Worm (Caenorhabditis elegans) whole organism, L4 larva: ENCODE data around the gene R11G1.1.
A peak's percentile ranks its signal among the peaks of the same experiment; 100 is the strongest.

Source experiments
- D1046.2 ChIP-seq: fragments of 200-800 bp; sonication (Bioruptor generic); IDR thresholded peaks from 2 replicates; pipeline ENCODE4 v1.3.6; 2022; ENCODE audit warnings: missing genetic modification characterization, missing compliant biosample characterization
- F37D6.2 ChIP-seq: sonication (generic microtip); optimal IDR thresholded peaks from 2 replicates; lab custom pipeline; 2016; ENCODE audit warnings: mild to moderate bottlenecking, missing genetic modification characterization, missing compliant biosample characterization
- T20F7.1 ChIP-seq: fragments of 200-800 bp; sonication (Bioruptor generic); optimal IDR thresholded peaks from 2 replicates; lab custom pipeline; 2018; ENCODE audit warnings: mild to moderate bottlenecking, missing genetic modification characterization, missing compliant biosample characterization
- T26A8.4 ChIP-seq: fragments of 200-800 bp; sonication (Bioruptor generic); IDR thresholded peaks from 2 replicates; pipeline ENCODE4 v1.3.6; 2022; ENCODE audit warnings: missing genetic modification characterization, missing compliant biosample characterization
- Y105C5A.15 ChIP-seq: fragments of 200-800 bp; sonication (Bioruptor generic); IDR thresholded peaks from 2 replicates; pipeline ENCODE4 v1.3.6; 2022; ENCODE audit warnings: missing genetic modification characterization, missing compliant biosample characterization
- Y5F2A.4 ChIP-seq: fragments of 200-800 bp; sonication (Bioruptor generic); optimal IDR thresholded peaks from 2 replicates; lab custom pipeline; 2018; ENCODE audit warnings: mild to moderate bottlenecking, missing genetic modification characterization, missing compliant biosample characterization
- Y75B8A.6 ChIP-seq: fragments of 200-800 bp; sonication (Bioruptor generic); IDR thresholded peaks from 2 replicates; pipeline ENCODE4 v1.3.6; 2022; ENCODE audit warnings: missing genetic modification reagents, missing genetic modification characterization, missing compliant biosample characterization
- ama-1 ChIP-seq: fragments of 150-350 bp; optimal IDR thresholded peaks from 2 replicates; lab custom pipeline; 2014; ENCODE audit warnings: inconsistent platforms, mixed read lengths
- arid-1 ChIP-seq: fragments of 200-800 bp; sonication (Bioruptor generic); conservative IDR thresholded peaks from 2 replicates; pipeline ENCODE4 v1.3.6; 2022; ENCODE audit warnings: missing genetic modification reagents, missing genetic modification characterization, missing compliant biosample characterization
- ceh-32 ChIP-seq: sonication (generic microtip); optimal IDR thresholded peaks from 2 replicates; lab custom pipeline; 2016; ENCODE audit warnings: mild to moderate bottlenecking, missing genetic modification characterization, missing compliant biosample characterization; ENCODE audit not compliant: poor library complexity
- ceh-44 ChIP-seq: fragments of 200-800 bp; sonication (Bioruptor generic); IDR thresholded peaks from 2 replicates; pipeline ENCODE4 v1.3.6; 2022; ENCODE audit warnings: missing genetic modification reagents, missing genetic modification characterization, missing compliant biosample characterization
- ceh-62 ChIP-seq: sonication (generic microtip); optimal IDR thresholded peaks from 2 replicates; lab custom pipeline; 2017; ENCODE audit warnings: missing biosample characterization, missing genetic modification characterization
- ces-1 ChIP-seq: fragments of 150-350 bp; sonication (generic microtip); optimal IDR thresholded peaks from 4 replicates; lab custom pipeline; 2014; ENCODE audit warnings: missing biosample characterization, missing genetic modification reagents, missing genetic modification characterization
- dmd-6 ChIP-seq: fragments of 200-800 bp; sonication (Bioruptor generic); IDR thresholded peaks from 2 replicates; pipeline ENCODE4 v1.3.6; 2022; ENCODE audit warnings: missing genetic modification reagents, missing genetic modification characterization, missing compliant biosample characterization
- dmd-9 ChIP-seq: fragments of 200-800 bp; sonication (Bioruptor generic); IDR thresholded peaks from 2 replicates; pipeline ENCODE4 v1.3.6; 2022; ENCODE audit warnings: missing genetic modification reagents, missing genetic modification characterization, missing compliant biosample characterization
- dpl-1 ChIP-seq: fragments of 150-350 bp; optimal IDR thresholded peaks from 2 replicates; lab custom pipeline; 2014; ENCODE audit warnings: missing biosample characterization, missing genetic modification reagents, missing genetic modification characterization
- egl-27 ChIP-seq: sonication (generic microtip); optimal IDR thresholded peaks from 3 replicates; lab custom pipeline; 2017; ENCODE audit warnings: missing biosample characterization, missing genetic modification reagents, missing genetic modification characterization
- fos-1 ChIP-seq: fragments of 150-350 bp; optimal IDR thresholded peaks from 2 replicates; lab custom pipeline; 2014; ENCODE audit warnings: missing biosample characterization, missing genetic modification characterization
- hif-1 ChIP-seq, 2 experiments: sonication (generic microtip); optimal IDR thresholded peaks; 2 replicates each; lab custom pipeline; 2016 to 2017; ENCODE audit warnings: missing compliant biosample characterization in 2 of 2, missing genetic modification characterization in 2 of 2, missing genetic modification reagents in 2 of 2, missing genotype in 2 of 2, mild to moderate bottlenecking in 1 of 2
- hlh-11 ChIP-seq: fragments of 200-800 bp; sonication (Bioruptor generic); optimal IDR thresholded peaks from 2 replicates; lab custom pipeline; 2018; ENCODE audit warnings: mild to moderate bottlenecking, missing genetic modification characterization, missing compliant biosample characterization
- jun-1 ChIP-seq: fragments of 150-350 bp; optimal IDR thresholded peaks from 2 replicates; lab custom pipeline; 2014; ENCODE audit warnings: missing biosample characterization, missing genetic modification reagents, missing genetic modification characterization
- lin-29 ChIP-seq: fragments of 200-800 bp; sonication (Bioruptor generic); IDR thresholded peaks from 2 replicates; pipeline ENCODE4 v1.3.6; 2022; ENCODE audit warnings: missing genetic modification reagents, missing genetic modification characterization, missing compliant biosample characterization
- lin-38 ChIP-seq: fragments of 200-800 bp; sonication (Bioruptor generic); IDR thresholded peaks from 2 replicates; pipeline ENCODE4 v1.3.6; 2022; ENCODE audit warnings: missing genetic modification reagents, missing genetic modification characterization, missing compliant biosample characterization
- lir-3 ChIP-seq: sonication (generic microtip); optimal IDR thresholded peaks from 2 replicates; lab custom pipeline; 2016; ENCODE audit warnings: mild to moderate bottlenecking, missing genetic modification characterization, missing compliant biosample characterization
- madf-5 ChIP-seq, 2 experiments: fragments of 200-800 bp; sonication (Bioruptor generic); IDR thresholded peaks; 2 replicates each; pipeline ENCODE4 v1.3.6; 2022; ENCODE audit warnings: missing compliant biosample characterization in 2 of 2, missing genetic modification characterization in 2 of 2
- mdt-29 ChIP-seq: fragments of 200-800 bp; sonication (Bioruptor generic); IDR thresholded peaks from 2 replicates; pipeline ENCODE4 v1.3.6; 2022; ENCODE audit warnings: missing genetic modification reagents, missing genetic modification characterization, missing compliant biosample characterization
- mxl-2 ChIP-seq: fragments of 200-800 bp; sonication (Bioruptor generic); conservative IDR thresholded peaks from 2 replicates; pipeline ENCODE4 v1.3.6; 2022; ENCODE audit warnings: missing genetic modification reagents, missing genetic modification characterization, missing compliant biosample characterization
- nhr-10 ChIP-seq: fragments of 150-350 bp; optimal IDR thresholded peaks from 2 replicates; lab custom pipeline; 2014; ENCODE audit warnings: missing biosample characterization, missing genetic modification characterization
- nhr-102 ChIP-seq: sonication (generic microtip); optimal IDR thresholded peaks from 2 replicates; lab custom pipeline; 2016; ENCODE audit warnings: mild to moderate bottlenecking, missing genetic modification characterization, moderate library complexity, missing compliant biosample characterization
- nhr-11 ChIP-seq: fragments of 150-350 bp; optimal IDR thresholded peaks from 2 replicates; lab custom pipeline; 2014; ENCODE audit warnings: missing biosample characterization, missing genetic modification characterization
- nhr-111 ChIP-seq: fragments of 200-800 bp; sonication (Bioruptor generic); optimal IDR thresholded peaks from 2 replicates; lab custom pipeline; 2018; ENCODE audit warnings: mild to moderate bottlenecking, missing genetic modification characterization, missing compliant biosample characterization
- nhr-25 ChIP-seq: sonication (generic microtip); optimal IDR thresholded peaks from 2 replicates; lab custom pipeline; 2017; ENCODE audit warnings: missing genetic modification characterization, mild to moderate bottlenecking, missing compliant biosample characterization, antibody characterized with exemption, moderate library complexity, borderline replicate concordance; ENCODE audit not compliant: insufficient read depth
- nhr-6 ChIP-seq: fragments of 150-350 bp; optimal IDR thresholded peaks from 2 replicates; lab custom pipeline; 2014; ENCODE audit warnings: missing biosample characterization, missing genetic modification characterization
- nhr-76 ChIP-seq: fragments of 150-350 bp; optimal IDR thresholded peaks from 2 replicates; lab custom pipeline; 2014; ENCODE audit warnings: missing biosample characterization, missing genetic modification characterization
- pha-4 ChIP-seq, 2 experiments: fragments of 150-350 bp in 1 of 2; fragments of 200-800 bp in 1 of 2; sonication (Bioruptor generic) in 1 of 2; IDR thresholded peaks in 1 of 2; optimal IDR thresholded peaks in 1 of 2; 2 replicates each; pipeline versions ENCODE4 v1.3.6 to Lab custom; 2014 to 2022; ENCODE audit warnings: missing genetic modification characterization in 2 of 2, missing genetic modification reagents in 2 of 2, missing biosample characterization in 1 of 2, missing compliant biosample characterization in 1 of 2
- php-3 ChIP-seq: fragments of 200-800 bp; sonication (Bioruptor generic); IDR thresholded peaks from 2 replicates; pipeline ENCODE4 v1.3.6; 2022; ENCODE audit warnings: missing genetic modification reagents, missing genetic modification characterization, missing compliant biosample characterization
- pqm-1 ChIP-seq: sonication (generic microtip); optimal IDR thresholded peaks from 2 replicates; lab custom pipeline; 2017; ENCODE audit warnings: missing biosample characterization, missing genetic modification characterization
- rbr-2 ChIP-seq: sonication (generic microtip); optimal IDR thresholded peaks from 2 replicates; lab custom pipeline; 2016; ENCODE audit warnings: missing genotype, missing genetic modification characterization, missing compliant biosample characterization
- saeg-2 ChIP-seq: fragments of 200-800 bp; sonication (Bioruptor generic); IDR thresholded peaks from 2 replicates; pipeline ENCODE4 v1.3.6; 2022; ENCODE audit warnings: missing genetic modification reagents, missing genetic modification characterization, missing compliant biosample characterization
- set-16 ChIP-seq: fragments of 200-800 bp; sonication (Bioruptor generic); IDR thresholded peaks from 2 replicates; pipeline ENCODE4 v1.3.6; 2022; ENCODE audit warnings: missing genetic modification reagents, missing genetic modification characterization, missing compliant biosample characterization
- skn-1 ChIP-seq: fragments of 150-350 bp; optimal IDR thresholded peaks from 2 replicates; lab custom pipeline; 2014; ENCODE audit warnings: missing biosample characterization, missing genetic modification characterization
- snpc-4 ChIP-seq: fragments of 150-350 bp; optimal IDR thresholded peaks from 2 replicates; lab custom pipeline; 2014; ENCODE audit warnings: missing biosample characterization, missing genetic modification characterization
- spr-1 ChIP-seq: sonication (generic microtip); optimal IDR thresholded peaks from 2 replicates; lab custom pipeline; 2016; ENCODE audit warnings: mild to moderate bottlenecking, missing genetic modification characterization, missing compliant biosample characterization
- tra-1 ChIP-seq: fragments of 200-800 bp; sonication (Bioruptor generic); IDR thresholded peaks from 2 replicates; pipeline ENCODE4 v1.3.6; 2022; ENCODE audit warnings: missing genetic modification reagents, missing genetic modification characterization, missing compliant biosample characterization
- unc-130 ChIP-seq: sonication (generic microtip); optimal IDR thresholded peaks from 2 replicates; lab custom pipeline; 2016; ENCODE audit warnings: missing genetic modification reagents, missing genetic modification characterization, missing compliant biosample characterization
- unc-39 ChIP-seq: sonication (generic microtip); optimal IDR thresholded peaks from 2 replicates; lab custom pipeline; 2017; ENCODE audit warnings: missing biosample characterization, missing genetic modification characterization
- vab-7 ChIP-seq: fragments of 200-800 bp; sonication (Bioruptor generic); IDR thresholded peaks from 2 replicates; pipeline ENCODE4 v1.3.6; 2022; ENCODE audit warnings: missing genetic modification reagents, missing genetic modification characterization, missing compliant biosample characterization
- zag-1 ChIP-seq: fragments of 150-350 bp; optimal IDR thresholded peaks from 2 replicates; lab custom pipeline; 2014; ENCODE audit warnings: missing biosample characterization, missing genetic modification characterization
- zfp-2 ChIP-seq: sonication (generic microtip); optimal IDR thresholded peaks from 2 replicates; lab custom pipeline; 2016; ENCODE audit warnings: mild to moderate bottlenecking, missing genetic modification characterization, missing compliant biosample characterization
- zip-11 ChIP-seq: fragments of 200-800 bp; sonication (Bioruptor generic); IDR thresholded peaks from 2 replicates; pipeline ENCODE4 v1.3.6; 2022; ENCODE audit warnings: missing genetic modification characterization, missing compliant biosample characterization
- ztf-11 ChIP-seq: fragments of 150-350 bp; optimal IDR thresholded peaks from 2 replicates; lab custom pipeline; 2014; ENCODE audit warnings: missing biosample characterization, missing genetic modification characterization

R11G1.1 gene

DNA sequence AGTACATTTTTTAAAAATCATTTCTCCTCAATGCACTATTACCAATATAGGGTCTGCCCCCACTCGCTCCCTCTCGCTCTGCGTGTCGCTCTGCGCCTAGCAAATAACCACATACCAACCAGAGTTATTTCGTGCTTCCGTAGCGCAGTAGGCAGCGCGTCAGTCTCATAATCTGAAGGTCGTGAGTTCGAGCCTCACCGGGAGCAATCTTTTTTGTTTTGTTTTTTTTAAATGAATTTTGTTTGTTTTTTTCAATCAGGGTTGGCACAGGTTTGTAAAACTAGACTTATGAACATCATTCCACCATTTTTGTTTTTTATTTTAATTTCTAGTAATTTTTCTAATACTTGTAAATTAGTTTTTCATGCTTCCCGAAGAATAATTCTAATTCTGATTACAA is 38.3 kb downstream of the R11G1.1 start (continued):
- TF ChIP-seq T26A8.4 (GFP tag; lab: Robert Waterston, UW) (peak; percentile 81), mdt-29 (GFP tag; lab: Robert Waterston, UW) (peak; percentile 39; the same call in 1 of the 2 replicates), zfp-2 (tag; lab: Kevin White, UChicago) (peak; percentile 20), vab-7 (GFP tag; lab: Robert Waterston, UW) (peak; percentile 97), ceh-32 (peak; percentile 58), dmd-6 (GFP tag; lab: Robert Waterston, UW) (peak; percentile 78), arid-1 (peak; percentile 88), nhr-76 (tag; lab: Kevin White, UChicago) (no peak), snpc-4 (tag; lab: Kevin White, UChicago) (no peak), ztf-11 (tag; lab: Kevin White, UChicago) (no peak), jun-1 (tag; lab: Kevin White, UChicago) (no peak), pqm-1 (tag; lab: Kevin White, UChicago) (no peak), nhr-25 (tag; lab: Kevin White, UChicago) (no peak), zip-11 (GFP tag; lab: Robert Waterston, UW) (no peak), rbr-2 (tag; lab: Kevin White, UChicago) (peak; percentile 73), T20F7.1 (GFP tag; lab: Kevin White, UChicago) (no peak), nhr-6 (no peak), ama-1 (lab: Kevin White, UChicago) (no peak), hif-1 (tag; optimal IDR thresholded peaks at IDR 0.05; lab: Kevin White, UChicago) (peak in 1 of 2 experiments; percentile 62), mxl-2 (peak; percentile 52; the same call in 1 of the 2 replicates), spr-1 (tag; lab: Kevin White, UChicago) (peak; percentile 66), Y75B8A.6 (peak; percentile 95; the same call in 1 of the 2 replicates), nhr-11 (tag; lab: Kevin White, UChicago) (peak; percentile 19), Y5F2A.4 (GFP tag; lab: Kevin White, UChicago) (peak; percentile 67), nhr-111 (GFP tag; lab: Kevin White, UChicago) (peak; percentile 73), set-16 (GFP tag; lab: Robert Waterston, UW) (peak; percentile 42), unc-39 (tag; lab: Kevin White, UChicago) (no peak), lin-29 (peak; percentile 27; the same call in 1 of the 2 replicates), egl-27 (no peak), hlh-11 (tag; lab: Kevin White, UChicago) (peak; percentile 62), dmd-9 (GFP tag; lab: Robert Waterston, UW) (peak; percentile 84), skn-1 (tag; lab: Kevin White, UChicago) (no peak), F37D6.2 (tag; lab: Kevin White, UChicago) (peak; percentile 60), tra-1 (peak; percentile 87), zag-1 (tag; lab: Kevin White, UChicago) (no peak), fos-1 (tag; lab: Kevin White, UChicago) (no peak), nhr-102 (tag; lab: Kevin White, UChicago) (no peak), dpl-1 (GFP tag; lab: Kevin White, UChicago) (no peak), lir-3 (tag; lab: Kevin White, UChicago) (peak; percentile 43), unc-130 (GFP tag; lab: Kevin White, UChicago) (peak; percentile 71), ceh-44 (peak; percentile 82), ces-1 (GFP tag; lab: Kevin White, UChicago) (peak; percentile 10), lin-38 (GFP tag; lab: Robert Waterston, UW) (peak; percentile 81), saeg-2 (GFP tag; lab: Robert Waterston, UW) (peak; percentile 79; the same call in 1 of the 2 replicates), madf-5 (GFP tag; IDR thresholded peaks at IDR 0.05; lab: Robert Waterston, UW) (peak in 1 of 2 experiments; percentile 56; a peak in 1 of 4 replicates), D1046.2 (peak; percentile 92), ceh-62 (no peak), nhr-10 (tag; lab: Kevin White, UChicago) (no peak), php-3 (GFP tag; lab: Robert Waterston, UW) (peak; percentile 79), pha-4 (GFP tag; IDR thresholded peaks at IDR 0.05; lab: Robert Waterston, UW) (peak; percentile 89), pha-4 (tag; optimal IDR thresholded peaks at IDR 0.05; lab: Kevin White, UChicago) (no peak), Y105C5A.15 (GFP tag; lab: Robert Waterston, UW) (peak; percentile 84)
